Worm (Caenorhabditis elegans) whole organism, L3 larva: Measurements from ENCODE around the gene btb-4.

ENCODE experiments used
- R02D3.7 ChIP-seq: fragments of 150-350 bp; optimal IDR thresholded peaks from 2 replicates; lab custom pipeline; 2014; ENCODE audit warnings: missing biosample characterization, missing genetic modification characterization
- ama-1 ChIP-seq: fragments of 150-350 bp; optimal IDR thresholded peaks from 2 replicates; lab custom pipeline; 2018
- ceh-16 ChIP-seq: sonication (generic microtip); optimal IDR thresholded peaks from 2 replicates; lab custom pipeline; 2017; ENCODE audit warnings: missing biosample characterization, missing genetic modification characterization
- daf-12 ChIP-seq: fragments of 150-350 bp; optimal IDR thresholded peaks from 2 replicates; lab custom pipeline; 2014; ENCODE audit warnings: missing biosample characterization, missing genetic modification reagents, missing genetic modification characterization
- elt-1 ChIP-seq: fragments of 150-350 bp; optimal IDR thresholded peaks from 2 replicates; lab custom pipeline; 2014; ENCODE audit warnings: missing biosample characterization, missing genetic modification characterization
- fkh-10 ChIP-seq: sonication (generic microtip); optimal IDR thresholded peaks from 2 replicates; lab custom pipeline; 2017; ENCODE audit warnings: missing biosample characterization, missing genetic modification reagents, missing genetic modification characterization
- nhr-11 ChIP-seq: fragments of 150-350 bp; optimal IDR thresholded peaks from 2 replicates; lab custom pipeline; 2014; ENCODE audit warnings: missing biosample characterization, missing genetic modification characterization
- nhr-23 ChIP-seq: fragments of 150-350 bp; optimal IDR thresholded peaks from 2 replicates; lab custom pipeline; 2014; ENCODE audit warnings: missing biosample characterization, missing genetic modification reagents, missing genetic modification characterization
- nhr-237 ChIP-seq: fragments of 150-350 bp; optimal IDR thresholded peaks from 2 replicates; lab custom pipeline; 2014; ENCODE audit warnings: missing biosample characterization, missing genetic modification characterization
- nhr-77 ChIP-seq: fragments of 150-350 bp; optimal IDR thresholded peaks from 2 replicates; lab custom pipeline; 2014; ENCODE audit warnings: missing biosample characterization, missing genetic modification characterization
- pha-4 ChIP-seq: fragments of 150-350 bp; optimal IDR thresholded peaks from 2 replicates; lab custom pipeline; 2014; ENCODE audit warnings: missing biosample characterization, missing genetic modification reagents, missing genetic modification characterization
- skn-1 ChIP-seq: fragments of 150-350 bp; optimal IDR thresholded peaks from 2 replicates; lab custom pipeline; 2014; ENCODE audit warnings: missing biosample characterization, missing genetic modification characterization
- snpc-4 ChIP-seq: fragments of 150-350 bp; optimal IDR thresholded peaks from 2 replicates; lab custom pipeline; 2014; ENCODE audit warnings: missing biosample characterization, missing genetic modification characterization

- TF ChIP-seq nhr-11 (tag; lab: Kevin White, UChicago) (no peak), nhr-237 (tag; lab: Kevin White, UChicago) (no peak), daf-12 (tag; lab: Kevin White, UChicago) (no peak), nhr-23 (tag; lab: Kevin White, UChicago) (no peak), R02D3.7 (no peak), ama-1 (lab: Kevin White, UChicago) (no peak), fkh-10 (GFP tag; lab: Kevin White, UChicago) (no peak), snpc-4 (tag; lab: Kevin White, UChicago) (no peak), skn-1 (tag; lab: Kevin White, UChicago) (no peak), ceh-16 (tag; lab: Kevin White, UChicago) (no peak), nhr-77 (tag; lab: Kevin White, UChicago) (no peak), elt-1 (tag; lab: Kevin White, UChicago) (no peak), pha-4 (tag; lab: Kevin White, UChicago) (no peak)
These were observed 43.4 kb downstream of the btb-4 start, which contains the start of gene F07E5.8 for ce11 chrII:2075513-2075912.
